Fruit fly (Drosophila melanogaster) whole organism, embryonic: ENCODE data around the gene Oatp33Eb.

ENCODE experiments used
- Atf-2 ChIP-seq: fragments of 200-800 bp; sonication (Bioruptor generic); optimal IDR thresholded peaks from 2 replicates; lab custom pipeline; 2016; ENCODE audit warnings: missing biosample characterization, missing genetic modification characterization
- B-H2 ChIP-seq: fragments of 200-800 bp; sonication (Bioruptor generic); optimal IDR thresholded peaks from 2 replicates; lab custom pipeline; 2018; ENCODE audit warnings: missing biosample characterization, mild to moderate bottlenecking, missing genetic modification characterization
- Bgb ChIP-seq: fragments of 200-800 bp; sonication (Bioruptor generic); IDR thresholded peaks from 2 replicates; pipeline ENCODE4 v1.3.6; 2022; ENCODE audit warnings: missing biosample characterization, missing genetic modification characterization; ENCODE audit not compliant: partially characterized antibody
- CG12071 ChIP-seq: fragments of 200-800 bp; sonication (Bioruptor generic); optimal IDR thresholded peaks from 3 replicates; lab custom pipeline; 2018; ENCODE audit warnings: missing biosample characterization, mild to moderate bottlenecking, missing genetic modification characterization
- CG13894 ChIP-seq: fragments of 200-800 bp; sonication (Bioruptor generic); optimal IDR thresholded peaks from 3 replicates; lab custom pipeline; 2018; ENCODE audit warnings: missing biosample characterization, mild to moderate bottlenecking, missing genetic modification characterization, moderate library complexity
- CG14014 ChIP-seq: fragments of 200-800 bp; sonication (Bioruptor generic); IDR thresholded peaks from 2 replicates; pipeline ENCODE4 v1.3.6; 2022; ENCODE audit warnings: missing biosample characterization, missing genetic modification characterization
- CG15696 ChIP-seq: fragments of 200-800 bp; sonication (Bioruptor generic); optimal IDR thresholded peaks from 2 replicates; lab custom pipeline; 2019; ENCODE audit warnings: missing biosample characterization, mild to moderate bottlenecking, missing genetic modification characterization, moderate library complexity
- CG16863 ChIP-seq: fragments of 200-800 bp; sonication (Bioruptor generic); optimal IDR thresholded peaks from 3 replicates; lab custom pipeline; 2016; ENCODE audit warnings: missing biosample characterization, missing genetic modification characterization
- CG2116 ChIP-seq: fragments of 200-800 bp; sonication (Bioruptor generic); optimal IDR thresholded peaks from 3 replicates; lab custom pipeline; 2018; ENCODE audit warnings: missing biosample characterization, mild to moderate bottlenecking, missing genetic modification characterization
- CG2129 ChIP-seq: fragments of 200-800 bp; sonication (Bioruptor generic); IDR thresholded peaks from 2 replicates; pipeline ENCODE4 v1.3.6; 2022; ENCODE audit warnings: missing biosample characterization, missing genetic modification characterization; ENCODE audit not compliant: partially characterized antibody
- CG2678 ChIP-seq: fragments of 200-800 bp; sonication (Bioruptor generic); optimal IDR thresholded peaks from 3 replicates; lab custom pipeline; 2019; ENCODE audit warnings: missing biosample characterization, mild to moderate bottlenecking, missing genetic modification characterization, moderate library complexity
- CG2889 ChIP-seq: fragments of 200-800 bp; sonication (Bioruptor generic); IDR thresholded peaks from 3 replicates; pipeline ENCODE4 v1.3.6; 2022; ENCODE audit warnings: missing biosample characterization, missing genetic modification characterization
- CG3281 ChIP-seq: fragments of 200-800 bp; sonication (Bioruptor generic); optimal IDR thresholded peaks from 3 replicates; lab custom pipeline; 2017; ENCODE audit warnings: missing biosample characterization, mild to moderate bottlenecking, missing genetic modification characterization
- CG3407 ChIP-seq: fragments of 200-800 bp; sonication (Bioruptor generic); optimal IDR thresholded peaks from 2 replicates; lab custom pipeline; 2018; ENCODE audit warnings: missing biosample characterization, mild to moderate bottlenecking, missing genetic modification characterization
- CG3995 ChIP-seq: fragments of 200-800 bp; sonication (Bioruptor generic); optimal IDR thresholded peaks from 3 replicates; lab custom pipeline; 2016; ENCODE audit warnings: missing biosample characterization, missing genetic modification characterization
- CG5953 ChIP-seq: fragments of 200-800 bp; sonication (Bioruptor generic); IDR thresholded peaks from 2 replicates; pipeline ENCODE4 v1.3.6; 2022; ENCODE audit warnings: missing biosample characterization, missing genetic modification characterization
- CG8765 ChIP-seq: fragments of 200-800 bp; sonication (Bioruptor generic); IDR thresholded peaks from 2 replicates; pipeline ENCODE4 v1.3.6; 2022; ENCODE audit warnings: missing biosample characterization, missing genetic modification characterization
- CkIIα-i1 ChIP-seq: fragments of 200-800 bp; sonication (Bioruptor generic); IDR thresholded peaks from 2 replicates; pipeline ENCODE4 v1.3.6; 2022; ENCODE audit warnings: missing biosample characterization, missing genetic modification characterization
- D19B ChIP-seq: fragments of 200-800 bp; sonication (Bioruptor generic); optimal IDR thresholded peaks from 2 replicates; lab custom pipeline; 2017; ENCODE audit warnings: missing biosample characterization, mild to moderate bottlenecking, missing genetic modification characterization
- Doc3 ChIP-seq: fragments of 200-800 bp; sonication (Bioruptor generic); IDR thresholded peaks from 3 replicates; pipeline ENCODE4 v1.3.6; 2022; ENCODE audit warnings: missing biosample characterization, missing genetic modification characterization; ENCODE audit not compliant: partially characterized antibody
- E2f2 ChIP-seq: fragments of 200-800 bp; sonication (Bioruptor generic); IDR thresholded peaks from 2 replicates; pipeline ENCODE4 v1.3.6; 2022; ENCODE audit warnings: missing biosample characterization, missing genetic modification characterization
- GATAe ChIP-seq: fragments of 200-800 bp; sonication (Bioruptor generic); conservative IDR thresholded peaks from 2 replicates; pipeline ENCODE4 v1.3.6; 2022; ENCODE audit warnings: missing biosample characterization, missing genetic modification characterization
- Hey ChIP-seq: fragments of 200-800 bp; sonication (Bioruptor generic); optimal IDR thresholded peaks from 3 replicates; lab custom pipeline; 2018; ENCODE audit warnings: missing biosample characterization, mild to moderate bottlenecking, missing genetic modification characterization
- Hr78 ChIP-seq, 2 experiments: fragments of 200-800 bp in 1 of 2; fragments of >200 bp in 1 of 2; sonication (Bioruptor generic) in 1 of 2; optimal IDR thresholded peaks; 2 replicates each; lab custom pipeline; 2017 to 2019; ENCODE audit warnings: missing biosample characterization in 2 of 2, missing genetic modification characterization in 2 of 2, mild to moderate bottlenecking in 1 of 2, moderate library complexity in 1 of 2
- Med ChIP-seq: fragments of 200-800 bp; sonication (Bioruptor generic); peaks from one replicate; lab custom pipeline; 2016; ENCODE audit warnings: missing biosample characterization, missing genetic modification characterization, mild to moderate bottlenecking, inconsistent platforms, moderate library complexity
- Meics ChIP-seq: fragments of 200-800 bp; sonication (Bioruptor generic); optimal IDR thresholded peaks from 2 replicates; lab custom pipeline; 2017; ENCODE audit warnings: missing biosample characterization, mild to moderate bottlenecking, missing genetic modification characterization
- NFAT ChIP-seq: fragments of 200-800 bp; sonication (Bioruptor generic); IDR thresholded peaks from 2 replicates; pipeline ENCODE4 v1.3.6; 2022; ENCODE audit warnings: missing biosample characterization, missing genetic modification characterization
- Pdp1 ChIP-seq, 2 experiments: fragments of 200-800 bp; sonication (Bioruptor generic); optimal IDR thresholded peaks; 3 replicates each; lab custom pipeline; 2016; ENCODE audit warnings: missing biosample characterization in 2 of 2, missing genetic modification characterization in 2 of 2, mild to moderate bottlenecking in 1 of 2, moderate library complexity in 1 of 2
- Rfx ChIP-seq: fragments of 200-800 bp; sonication (Bioruptor generic); IDR thresholded peaks from 2 replicates; pipeline ENCODE4 v1.3.6; 2022; ENCODE audit warnings: missing biosample characterization, missing genetic modification characterization
- Sry-δ ChIP-seq: fragments of 200-800 bp; sonication (Bioruptor generic); optimal IDR thresholded peaks from 2 replicates; lab custom pipeline; 2016; ENCODE audit warnings: missing biosample characterization, missing genetic modification characterization
- ase ChIP-seq: fragments of 200-800 bp; sonication (Bioruptor generic); IDR thresholded peaks from 3 replicates; pipeline ENCODE4 v1.3.6; 2022; ENCODE audit warnings: missing biosample characterization, missing genetic modification characterization
- ash1 ChIP-seq: fragments of 200-800 bp; sonication (Bioruptor generic); optimal IDR thresholded peaks from 2 replicates; lab custom pipeline; 2018; ENCODE audit warnings: missing biosample characterization, mild to moderate bottlenecking, missing genetic modification characterization
- chinmo ChIP-seq: fragments of 200-800 bp; sonication (Bioruptor generic); IDR thresholded peaks from 4 replicates; pipeline ENCODE4 v1.3.6; 2022; ENCODE audit warnings: missing biosample characterization, missing genetic modification characterization; ENCODE audit not compliant: partially characterized antibody
- dmrt99B ChIP-seq: fragments of 200-800 bp; sonication (Bioruptor generic); optimal IDR thresholded peaks from 2 replicates; lab custom pipeline; 2018; ENCODE audit warnings: missing biosample characterization, mild to moderate bottlenecking, missing genetic modification characterization, moderate library complexity
- dysf ChIP-seq: fragments of 200-800 bp; sonication (Bioruptor generic); IDR thresholded peaks from 3 replicates; pipeline ENCODE4 v1.3.6; 2022; ENCODE audit warnings: missing biosample characterization, missing genetic modification characterization
- eyg ChIP-seq: fragments of 200-800 bp; sonication (Bioruptor generic); optimal IDR thresholded peaks from 3 replicates; lab custom pipeline; 2016; ENCODE audit warnings: missing biosample characterization, missing genetic modification characterization
- grn ChIP-seq: fragments of 200-800 bp; sonication (Bioruptor generic); optimal IDR thresholded peaks from 3 replicates; lab custom pipeline; 2017; ENCODE audit warnings: missing biosample characterization, missing genetic modification characterization
- gsb-n ChIP-seq: fragments of 200-800 bp; sonication (Bioruptor generic); optimal IDR thresholded peaks from 3 replicates; lab custom pipeline; 2018; ENCODE audit warnings: missing biosample characterization, mild to moderate bottlenecking, missing genetic modification characterization
- lov ChIP-seq, 2 experiments: fragments of 200-800 bp in 1 of 2; fragments of >200 bp in 1 of 2; sonication (Bioruptor generic) in 1 of 2; IDR thresholded peaks in 1 of 2; optimal IDR thresholded peaks in 1 of 2; 2 replicates in 1 of 2; 3 replicates in 1 of 2; pipeline versions ENCODE4 v1.3.6 to Lab custom; 2017 to 2022; ENCODE audit warnings: missing biosample characterization in 1 of 2, missing genetic modification characterization in 1 of 2
- mirr ChIP-seq: fragments of 200-800 bp; sonication (Bioruptor generic); optimal IDR thresholded peaks from 3 replicates; lab custom pipeline; 2018; ENCODE audit warnings: missing biosample characterization, mild to moderate bottlenecking, missing genetic modification characterization
- onecut ChIP-seq: fragments of 200-800 bp; sonication (Bioruptor generic); IDR thresholded peaks from 2 replicates; pipeline ENCODE4 v1.3.6; 2022; ENCODE audit warnings: missing biosample characterization, missing genetic modification characterization
- rib ChIP-seq: fragments of 200-800 bp; sonication (Bioruptor generic); IDR thresholded peaks from 2 replicates; pipeline ENCODE4 v1.3.6; 2022; ENCODE audit warnings: missing biosample characterization, missing genetic modification characterization
- run ChIP-seq: fragments of 200-800 bp; sonication (Bioruptor generic); optimal IDR thresholded peaks from 3 replicates; lab custom pipeline; 2018; ENCODE audit warnings: missing biosample characterization, mild to moderate bottlenecking, missing genetic modification characterization
- seq ChIP-seq: fragments of 200-800 bp; sonication (Bioruptor generic); IDR thresholded peaks from 2 replicates; pipeline ENCODE4 v1.3.6; 2022; ENCODE audit warnings: missing biosample characterization, missing genetic modification characterization
- slbo ChIP-seq: fragments of 200-800 bp; sonication (Bioruptor generic); IDR thresholded peaks from 2 replicates; pipeline ENCODE4 v1.3.6; 2022; ENCODE audit warnings: missing biosample characterization, missing genetic modification characterization
- sr ChIP-seq: fragments of 200-800 bp; sonication (Bioruptor generic); IDR thresholded peaks from 3 replicates; pipeline ENCODE4 v1.3.6; 2022; ENCODE audit warnings: missing biosample characterization, missing genetic modification characterization
- sug ChIP-seq: fragments of 200-800 bp; optimal IDR thresholded peaks from 2 replicates; lab custom pipeline; 2019; ENCODE audit warnings: missing biosample characterization, mild to moderate bottlenecking, missing genetic modification characterization, moderate library complexity
- trem ChIP-seq: fragments of 200-800 bp; optimal IDR thresholded peaks from 3 replicates; lab custom pipeline; 2019; ENCODE audit warnings: missing biosample characterization, mild to moderate bottlenecking, missing genetic modification characterization, moderate library complexity

Oatp33Eb gene

dm6 chr2L:12464065-12464464 is 15.8 kb downstream of the Oatp33Eb start (continued):
- TF ChIP-seq CG3407 (GFP tag; lab: Kevin White, UChicago) (no peak), lov (optimal IDR thresholded peaks at IDR 0.05; lab: Kevin White, UChicago) (no peak), lov (GFP tag; IDR thresholded peaks at IDR 0.05; lab: Robert Waterston, UW) (0 out of 3 replicates have a peak, but pooled peaks have one; percentile 13), sr (GFP tag; lab: Robert Waterston, UW) (0 out of 3 replicates have a peak, but pooled peaks have one; percentile 14), dysf (GFP tag; lab: Robert Waterston, UW) (0 out of 3 replicates have a peak, but pooled peaks have one; percentile 24), Hey (tag; lab: Kevin White, UChicago) (peak; percentile 32), seq (GFP tag; lab: Robert Waterston, UW) (0 out of 2 replicates have a peak, but pooled peaks have one; percentile 22), GATAe (GFP tag; lab: Robert Waterston, UW) (peak; percentile 33; the same call in 1 of the 2 replicates), onecut (GFP tag; lab: Robert Waterston, UW) (no peak), dmrt99B (no peak), Pdp1 (GFP tag; optimal IDR thresholded peaks at IDR 0.05; lab: Kevin White, UChicago) (peak in 1 of 2 experiments; percentile 1), D19B (peak; percentile 35), E2f2 (GFP tag; lab: Robert Waterston, UW) (0 out of 2 replicates have a peak, but pooled peaks have one; percentile 8), ash1 (GFP tag; lab: Kevin White, UChicago) (peak; percentile 14), NFAT (GFP tag; lab: Robert Waterston, UW) (peak; percentile 76), CG2889 (peak; percentile 55; the same call in 1 of the 3 replicates), CG13894 (peak; percentile 20), CG2129 (GFP tag; lab: Robert Waterston, UW) (no peak), trem (tag; lab: Kevin White, UChicago) (no peak), CkIIα-i1 (GFP tag; lab: Robert Waterston, UW) (no peak), CG3281 (GFP tag; lab: Kevin White, UChicago) (peak; percentile 5), CG12071 (peak; percentile 30), sug (tag; lab: Kevin White, UChicago) (peak; percentile 63), CG5953 (0 out of 2 replicates have a peak, but pooled peaks have one; percentile 8), CG2678 (peak; percentile 33), ase (GFP tag; lab: Robert Waterston, UW) (no peak), Hr78 (GFP tag; optimal IDR thresholded peaks at IDR 0.05; lab: Kevin White, UChicago) (peak in 1 of 2 experiments; percentile 4), grn (GFP tag; lab: Kevin White, UChicago) (peak; percentile 18), Med (GFP tag; lab: Kevin White, UChicago) (peak; percentile 90), mirr (peak; percentile 55), Rfx (GFP tag; lab: Robert Waterston, UW) (peak; percentile 41; the same call in 1 of the 2 replicates), CG2116 (GFP tag; lab: Kevin White, UChicago) (no peak), slbo (GFP tag; lab: Robert Waterston, UW) (peak; percentile 9; the same call in 1 of the 2 replicates), eyg (GFP tag; lab: Kevin White, UChicago) (no peak), rib (GFP tag; lab: Robert Waterston, UW) (peak; percentile 43; the same call in 1 of the 2 replicates), B-H2 (peak; percentile 40)
- TF ChIP-seq, all 482 proteins: peak for 42

- no peak for TF ChIP-seq CG2129 (GFP tag; lab: Robert Waterston, UW)
- peak; percentile 53 for TF ChIP-seq gsb-n (tag; lab: Kevin White, UChicago)
- TF ChIP-seq CG3995 (GFP tag; lab: Kevin White, UChicago) = no peak
- TF ChIP-seq CG8765 (GFP tag; lab: Robert Waterston, UW) = no peak
- no peak for TF ChIP-seq CG16863 (GFP tag; lab: Kevin White, UChicago)
- TF ChIP-seq run = no peak
- TF ChIP-seq chinmo (GFP tag; lab: Robert Waterston, UW) = no peak
- TF ChIP-seq Doc3 (GFP tag; lab: Robert Waterston, UW) = no peak
- peak; percentile 69 for TF ChIP-seq CG15696 (tag; lab: Kevin White, UChicago)
- no peak for TF ChIP-seq Meics (GFP tag; lab: Kevin White, UChicago)
- no peak for TF ChIP-seq Atf-2
- TF ChIP-seq dmrt99B = no peak
- TF ChIP-seq Sry-δ = no peak
- TF ChIP-seq CG14014 (GFP tag; lab: Robert Waterston, UW) = no peak
- no peak for TF ChIP-seq Bgb
These were observed 17.1 kb downstream of the Oatp33Eb start for dm6 chr2L:12465164-12466011.
